Worm (Caenorhabditis elegans) whole organism, L4/young adult: ENCODE data around the gene C17H11.1.

Source experiments
- W03F9.2 ChIP-seq: fragments of 150-350 bp; optimal IDR thresholded peaks from 2 replicates; lab custom pipeline; 2014; ENCODE audit warnings: missing biosample characterization, missing genetic modification characterization
- dao-5 ChIP-seq: sonication (generic microtip); optimal IDR thresholded peaks from 2 replicates; lab custom pipeline; 2016; ENCODE audit warnings: missing genotype, missing genetic modification characterization, moderate library complexity, missing compliant biosample characterization
- him-1 ChIP-seq: sonication (generic microtip); optimal IDR thresholded peaks from 2 replicates; lab custom pipeline; 2016; ENCODE audit warnings: missing genotype, missing genetic modification reagents, missing genetic modification characterization, missing compliant biosample characterization

ce11 chrX:8151409-8151808 is 22.3 kb upstream of the C17H11.1 start:
- TF ChIP-seq him-1 = no peak
- TF ChIP-seq W03F9.2 (tag; lab: Kevin White, UChicago) = no peak
- no peak for TF ChIP-seq dao-5
